Worm (Caenorhabditis elegans): ENCODE measurements around the gene Y54G2A.26.

Gene Y54G2A.26

ce11 chrIV:2971060-2971459 is 24.2 kb downstream of the Y54G2A.26 start (continued):
- no peak for TF ChIP-seq chd-7 (tag; optimal IDR thresholded peaks at IDR 0.05)
- no peak for TF ChIP-seq nhr-120 (GFP tag; IDR thresholded peaks at IDR 0.05)
- TF ChIP-seq B0035.1 (tag; optimal IDR thresholded peaks at IDR 0.05): no peak
- TF ChIP-seq madf-10 (tag; optimal IDR thresholded peaks at IDR 0.05): no peak

- no peak for TF ChIP-seq attf-5 (GFP tag; optimal IDR thresholded peaks at IDR 0.05)
- peak; percentile 55 for TF ChIP-seq zfh-2 (GFP tag; conservative IDR thresholded peaks at IDR 0.05)
- no peak for TF ChIP-seq snpc-4 (GFP tag; optimal IDR thresholded peaks at IDR 0.05)
- peak in 2 of 4 experiments; percentile 10 to 48 for TF ChIP-seq snpc-4 (tag; optimal IDR thresholded peaks at IDR 0.05)
Measured at ce11 chrIV:2969399-2969990, 25.8 kb downstream of the Y54G2A.26 start, which contains the start of gene Y54G2A.57. Gene Y54G2A.57, plus strand, starts transcription at chrIV:2969940.

DNA sequence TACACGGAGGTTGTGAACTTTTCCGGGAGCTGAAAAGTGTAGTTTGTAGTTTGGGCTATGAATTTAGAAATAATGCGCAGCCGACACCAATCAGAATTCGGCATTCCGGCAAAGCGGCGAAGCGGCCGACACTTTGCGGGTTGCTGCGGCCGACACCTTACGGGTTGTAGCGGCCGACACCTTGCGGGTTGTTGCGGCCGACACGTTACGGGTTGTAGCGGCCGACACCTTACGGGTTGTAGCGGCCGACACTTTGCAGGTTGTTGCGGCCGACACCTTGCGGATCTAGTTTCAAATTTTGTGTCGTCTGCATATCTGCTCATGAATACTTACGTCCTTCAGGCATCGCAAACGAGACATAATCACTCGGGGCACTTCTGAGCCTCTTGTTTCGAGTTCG is 28.4 kb downstream of the Y54G2A.26 start:
- TF ChIP-seq snpc-4 (GFP tag; optimal IDR thresholded peaks at IDR 0.05): no peak
- TF ChIP-seq snpc-4 (tag; optimal IDR thresholded peaks at IDR 0.05): peak in 2 of 4 experiments; percentile 13 to 69
- peak; percentile 73; the same call in 1 of the 2 replicates for TF ChIP-seq zfh-2 (GFP tag; conservative IDR thresholded peaks at IDR 0.05)
- no peak for TF ChIP-seq madf-3 (GFP tag; IDR thresholded peaks at IDR 0.05)
- TF ChIP-seq sea-2 (GFP tag; IDR thresholded peaks at IDR 0.05): no peak
- no peak for TF ChIP-seq ztf-3 (GFP tag; optimal IDR thresholded peaks at IDR 0.05)
- TF ChIP-seq ztf-28 (GFP tag; IDR thresholded peaks at IDR 0.05): 0 out of 2 replicates have a peak, but pooled peaks have one; percentile 60

DNA sequence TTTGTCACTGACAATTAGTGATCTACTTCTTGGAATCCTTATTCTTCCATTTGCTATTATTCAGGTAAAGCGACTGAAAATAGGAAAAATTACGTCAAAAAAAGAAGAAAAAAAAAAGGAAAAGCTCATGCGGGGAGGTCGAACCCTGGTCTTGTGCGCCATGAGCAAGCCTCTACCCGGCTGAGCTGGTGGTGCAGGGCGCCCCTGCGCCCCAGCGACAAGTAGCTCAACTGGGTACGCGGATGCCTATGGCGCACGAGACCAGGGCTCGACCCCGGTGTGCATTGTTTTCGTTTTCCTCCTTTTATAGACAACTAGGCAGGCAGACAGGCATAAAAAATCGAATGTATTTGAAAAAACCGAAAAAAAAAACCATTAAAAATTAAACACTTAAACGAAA is 35.0 kb downstream of the Y54G2A.26 start:
- no peak for TF ChIP-seq tlf-1 (GFP tag; optimal IDR thresholded peaks at IDR 0.05)
- TF ChIP-seq rpc-1 (optimal IDR thresholded peaks at IDR 0.05): no peak
- peak; percentile 9 for TF ChIP-seq rpc-1 (tag; optimal IDR thresholded peaks at IDR 0.05)
- no peak for TF ChIP-seq xnd-1 (tag; optimal IDR thresholded peaks at IDR 0.05)
- peak; percentile 70; the same call in 1 of the 2 replicates for TF ChIP-seq egrh-3 (GFP tag; IDR thresholded peaks at IDR 0.05)
- TF ChIP-seq madf-6 (GFP tag; IDR thresholded peaks at IDR 0.05): no peak
- TF ChIP-seq bed-1 (GFP tag; IDR thresholded peaks at IDR 0.05): no peak
- TF ChIP-seq B0019.2 (GFP tag; conservative IDR thresholded peaks at IDR 0.05): no peak
- TF ChIP-seq unc-62 (GFP tag; optimal IDR thresholded peaks at IDR 0.05): no peak
- no peak for TF ChIP-seq attf-6 (GFP tag; IDR thresholded peaks at IDR 0.05)
- TF ChIP-seq nfyb-1 (GFP tag; IDR thresholded peaks at IDR 0.05): no peak
- TF ChIP-seq ztf-3 (GFP tag; optimal IDR thresholded peaks at IDR 0.05): no peak
- no peak for TF ChIP-seq hmg-1.2 (GFP tag; IDR thresholded peaks at IDR 0.05)

ce11 chrIV:2959798-2960197 is 35.5 kb downstream of the Y54G2A.26 start, which contains the start of gene ser-6:
Gene ser-6, plus strand, starts transcription at chrIV:2960098.
- no peak for TF ChIP-seq cebp-2 (GFP tag; IDR thresholded peaks at IDR 0.05)
- no peak for TF ChIP-seq F49E8.2 (tag; optimal IDR thresholded peaks at IDR 0.05; ENCODE audit: insufficient read depth)
- TF ChIP-seq somi-1 (GFP tag; optimal IDR thresholded peaks at IDR 0.05): no peak
- no peak for TF ChIP-seq lin-54 (GFP tag; optimal IDR thresholded peaks at IDR 0.05)
- TF ChIP-seq ZK185.1 (tag; optimal IDR thresholded peaks at IDR 0.05; ENCODE audit: poor library complexity, severe bottlenecking): no peak
- TF ChIP-seq fkh-3 (tag; optimal IDR thresholded peaks at IDR 0.05): no peak
- no peak for TF ChIP-seq nhr-179 (tag; optimal IDR thresholded peaks at IDR 0.05)
- TF ChIP-seq ztf-26 (tag; optimal IDR thresholded peaks at IDR 0.05): no peak
- no peak for TF ChIP-seq ztf-18 (tag; optimal IDR thresholded peaks at IDR 0.05)
- TF ChIP-seq C17E4.6 (GFP tag; IDR thresholded peaks at IDR 0.05): no peak
- TF ChIP-seq K11D2.4 (GFP tag; IDR thresholded peaks at IDR 0.05): no peak
- no peak for TF ChIP-seq F55B11.4 (tag; optimal IDR thresholded peaks at IDR 0.05; ENCODE audit: borderline replicate concordance, insufficient read depth)
- TF ChIP-seq rec-8 (tag; optimal IDR thresholded peaks at IDR 0.05): no peak
- TF ChIP-seq Y56A3A.18 (GFP tag; IDR thresholded peaks at IDR 0.05): no peak
- TF ChIP-seq nfya-1 (tag; optimal IDR thresholded peaks at IDR 0.05; ENCODE audit: borderline replicate concordance, insufficient read depth): no peak
- no peak for TF ChIP-seq hsf-1 (GFP tag; IDR thresholded peaks at IDR 0.05)
- no peak for TF ChIP-seq lag-1 (GFP tag; IDR thresholded peaks at IDR 0.05)
- TF ChIP-seq snpc-1.3 (tag; optimal IDR thresholded peaks at IDR 0.05; ENCODE audit: insufficient read depth): no peak
- TF ChIP-seq athp-1 (tag; optimal IDR thresholded peaks at IDR 0.05): no peak
